Fruit fly (Drosophila melanogaster): ENCODE data around the gene CG42714.
A peak's percentile ranks its signal among the peaks of the same experiment; 100 is the strongest.

CG42714 gene

dm6 chr3L:6262644-6263404 is 29.0 kb upstream of the CG42714 start, which contains the start of gene Ldh (continued):
- TF ChIP-seq ind (GFP tag; optimal IDR thresholded peaks at IDR 0.05) (peak; percentile 93), CG15514 (GFP tag; optimal IDR thresholded peaks at IDR 0.05) (peak; percentile 80), maf-S (GFP tag; optimal IDR thresholded peaks at IDR 0.05) (peak; percentile 55), tin (GFP tag; optimal IDR thresholded peaks at IDR 0.05) (peak; percentile 93), Oaz (GFP tag; IDR thresholded peaks at IDR 0.05) (peak; percentile 81), Lpt (GFP tag; optimal IDR thresholded peaks at IDR 0.05) (no peak), CG3726 (GFP tag; IDR thresholded peaks at IDR 0.05) (peak; percentile 88), MESR4 (GFP tag; optimal IDR thresholded peaks at IDR 0.05) (peak; percentile 39), Hmx (GFP tag; optimal IDR thresholded peaks at IDR 0.05) (peak; percentile 84), MTF-1 (GFP tag; optimal IDR thresholded peaks at IDR 0.05; ENCODE audit: borderline replicate concordance) (peak; percentile 65), CG1603 (tag; optimal IDR thresholded peaks at IDR 0.05) (peak; percentile 88), Meics (GFP tag; optimal IDR thresholded peaks at IDR 0.05) (peak; percentile 95), ssp (GFP tag; IDR thresholded peaks at IDR 0.05) (peak; percentile 84), Dip3 (GFP tag; optimal IDR thresholded peaks at IDR 0.05) (peak; percentile 50), her (GFP tag; optimal IDR thresholded peaks at IDR 0.05) (no peak), Dfd (GFP tag; optimal IDR thresholded peaks at IDR 0.05) (no peak), Camta (GFP tag; optimal IDR thresholded peaks at IDR 0.05) (peak; percentile 81), CG32532 (GFP tag; IDR thresholded peaks at IDR 0.05) (peak; percentile 92), CG11723 (GFP tag; optimal IDR thresholded peaks at IDR 0.05) (peak; percentile 92), CG30431 (GFP tag; optimal IDR thresholded peaks at IDR 0.05) (peak; percentile 86), h (optimal IDR thresholded peaks at IDR 0.05) (no peak), CG12219 (GFP tag; optimal IDR thresholded peaks at IDR 0.05) (peak; percentile 92), ATbp (GFP tag; optimal IDR thresholded peaks at IDR 0.05) (peak; percentile 95), YL-1 (GFP tag; optimal IDR thresholded peaks at IDR 0.05) (peak; percentile 87), tll (GFP tag; optimal IDR thresholded peaks at IDR 0.05) (peak in 1 of 2 experiments; percentile 83), Tbp (GFP tag; optimal IDR thresholded peaks at IDR 0.05) (no peak), CG11560 (tag; IDR thresholded peaks at IDR 0.05) (peak; percentile 83), CG12659 (GFP tag; optimal IDR thresholded peaks at IDR 0.05) (peak; percentile 97), CG12299 (tag; optimal IDR thresholded peaks at IDR 0.05) (peak; percentile 95), Atf-2 (GFP tag; optimal IDR thresholded peaks at IDR 0.05) (peak; percentile 72), bowl (GFP tag; IDR thresholded peaks at IDR 0.05) (peak; percentile 39; the same call in 1 of the 2 replicates), toy (GFP tag; IDR thresholded peaks at IDR 0.05) (peak; percentile 70; the same call in 1 of the 2 replicates), br (optimal IDR thresholded peaks at IDR 0.05) (no peak), CG12071 (GFP tag; optimal IDR thresholded peaks at IDR 0.05) (peak; percentile 89), croc (GFP tag; conservative IDR thresholded peaks at IDR 0.05) (peak; percentile 91), CG17612 (GFP tag; IDR thresholded peaks at IDR 0.05) (peak; percentile 67; the same call in 1 of the 2 replicates), CG3838 (GFP tag; optimal IDR thresholded peaks at IDR 0.05) (peak; percentile 82), CG12391 (tag; optimal IDR thresholded peaks at IDR 0.05) (peak; percentile 99), en (GFP tag; optimal IDR thresholded peaks at IDR 0.05) (no peak), CG1647 (GFP tag; optimal IDR thresholded peaks at IDR 0.05) (peak; percentile 84), CG10431 (GFP tag; optimal IDR thresholded peaks at IDR 0.05) (peak; percentile 90), CG3847 (GFP tag; IDR thresholded peaks at IDR 0.05) (peak; percentile 94), CG11504 (tag; optimal IDR thresholded peaks at IDR 0.05) (peak; percentile 95), al (GFP tag; IDR thresholded peaks at IDR 0.05) (peak; percentile 88), sob (GFP tag; IDR thresholded peaks at IDR 0.05) (peak; percentile 93), Fer3 (tag; optimal IDR thresholded peaks at IDR 0.05) (peak; percentile 92), CG4404 (GFP tag; IDR thresholded peaks at IDR 0.05) (peak; percentile 91), Atf6 (GFP tag; IDR thresholded peaks at IDR 0.05) (peak; percentile 95), CG9797 (GFP tag; optimal IDR thresholded peaks at IDR 0.05) (peak; percentile 35), CG6765 (GFP tag; optimal IDR thresholded peaks at IDR 0.05) (peak; percentile 87)
